Worm (Caenorhabditis elegans): ENCODE results near the gene F35H8.1.

ce11 chrII:9551536-9551935 lies 1.5 kb downstream of the F35H8.1 start, which contains the start of gene F35H8.12:
- TF ChIP-seq zfp-2 (tag; optimal IDR thresholded peaks at IDR 0.05) (no peak), F49E8.2 (tag; optimal IDR thresholded peaks at IDR 0.05; ENCODE audit: borderline replicate concordance) (no peak), lin-38 (GFP tag; IDR thresholded peaks at IDR 0.05) (no peak)
